Worm (Caenorhabditis elegans) whole organism, late embryonic: ENCODE data around the gene hsp-12.2.

Experiments used
- C08G9.2 ChIP-seq: sonication (generic microtip); optimal IDR thresholded peaks from 2 replicates; lab custom pipeline; 2016; ENCODE audit warnings: mild to moderate bottlenecking, missing genetic modification characterization, moderate library complexity, missing compliant biosample characterization
- C38D4.7 ChIP-seq: fragments of 200-800 bp; sonication (Bioruptor generic); optimal IDR thresholded peaks from 2 replicates; lab custom pipeline; 2018; ENCODE audit warnings: mild to moderate bottlenecking, missing genetic modification characterization, moderate library complexity, missing compliant biosample characterization
- F13H6.1 ChIP-seq: sonication (generic microtip); optimal IDR thresholded peaks from 2 replicates; lab custom pipeline; 2016; ENCODE audit warnings: missing genetic modification characterization, missing compliant biosample characterization
- T23F11.4 ChIP-seq: fragments of 200-800 bp; sonication (Bioruptor generic); optimal IDR thresholded peaks from 2 replicates; lab custom pipeline; 2018; ENCODE audit warnings: mild to moderate bottlenecking, missing genetic modification characterization, missing compliant biosample characterization
- Y22D7AL.16 ChIP-seq: sonication (generic microtip); optimal IDR thresholded peaks from 2 replicates; lab custom pipeline; 2016; ENCODE audit warnings: missing genetic modification characterization, missing compliant biosample characterization
- ahr-1 ChIP-seq: sonication (generic microtip); optimal IDR thresholded peaks from 2 replicates; lab custom pipeline; 2016; ENCODE audit warnings: missing genetic modification characterization, missing compliant biosample characterization
- ama-1 ChIP-seq: fragments of 150-350 bp; optimal IDR thresholded peaks from 2 replicates; lab custom pipeline; 2014
- ceh-14 ChIP-seq: sonication (generic microtip); optimal IDR thresholded peaks from 2 replicates; lab custom pipeline; 2016; ENCODE audit warnings: missing genotype, missing genetic modification characterization, missing compliant biosample characterization
- ceh-2 ChIP-seq: sonication (generic microtip); optimal IDR thresholded peaks from 2 replicates; lab custom pipeline; 2016; ENCODE audit warnings: missing genotype, missing genetic modification characterization, missing compliant biosample characterization
- ceh-22 ChIP-seq: sonication (generic microtip); optimal IDR thresholded peaks from 2 replicates; lab custom pipeline; 2017; ENCODE audit warnings: missing biosample characterization, missing genetic modification characterization
- ceh-24 ChIP-seq: sonication (generic microtip); optimal IDR thresholded peaks from 2 replicates; lab custom pipeline; 2016; ENCODE audit warnings: mild to moderate bottlenecking, missing genetic modification characterization, missing compliant biosample characterization
- ceh-30 ChIP-seq: fragments of 150-350 bp; optimal IDR thresholded peaks from 2 replicates; lab custom pipeline; 2014; ENCODE audit warnings: missing biosample characterization, missing genetic modification characterization
- ceh-31 ChIP-seq: sonication (generic microtip); optimal IDR thresholded peaks from 2 replicates; lab custom pipeline; 2016; ENCODE audit warnings: missing genetic modification characterization, missing compliant biosample characterization
- ceh-45 ChIP-seq: fragments of 200-800 bp; sonication (Bioruptor generic); IDR thresholded peaks from 2 replicates; pipeline ENCODE4 v1.3.6; 2022; ENCODE audit warnings: missing genetic modification reagents, missing genetic modification characterization, missing compliant biosample characterization
- ceh-6 ChIP-seq: fragments of 200-800 bp; sonication (Bioruptor generic); optimal IDR thresholded peaks from 2 replicates; lab custom pipeline; 2018; ENCODE audit warnings: mild to moderate bottlenecking, missing genetic modification characterization, missing compliant biosample characterization
- ceh-9 ChIP-seq: sonication (generic microtip); optimal IDR thresholded peaks from 2 replicates; lab custom pipeline; 2016; ENCODE audit warnings: mild to moderate bottlenecking, missing genetic modification characterization, inconsistent platforms, missing compliant biosample characterization
- elt-2 ChIP-seq: sonication (generic microtip); optimal IDR thresholded peaks from 2 replicates; lab custom pipeline; 2016; ENCODE audit warnings: missing genetic modification reagents, missing genetic modification characterization, missing compliant biosample characterization
- elt-4 ChIP-seq: sonication (generic microtip); optimal IDR thresholded peaks from 2 replicates; lab custom pipeline; 2016; ENCODE audit warnings: missing genetic modification characterization, missing compliant biosample characterization
- ets-4 ChIP-seq: sonication (generic microtip); optimal IDR thresholded peaks from 2 replicates; lab custom pipeline; 2016; ENCODE audit warnings: missing genetic modification characterization, missing compliant biosample characterization
- fax-1 ChIP-seq: sonication (generic microtip); optimal IDR thresholded peaks from 2 replicates; lab custom pipeline; 2016; ENCODE audit warnings: missing genotype, missing genetic modification characterization, missing compliant biosample characterization
- fkh-10 ChIP-seq: fragments of 150-350 bp; optimal IDR thresholded peaks from 2 replicates; lab custom pipeline; 2014; ENCODE audit warnings: missing biosample characterization, missing genetic modification reagents, missing genetic modification characterization
- gmeb-2 ChIP-seq: sonication (generic microtip); optimal IDR thresholded peaks from 2 replicates; lab custom pipeline; 2016; ENCODE audit warnings: missing genetic modification characterization, inconsistent platforms, missing compliant biosample characterization
- hlh-13 ChIP-seq: fragments of 200-800 bp; sonication (Bioruptor generic); optimal IDR thresholded peaks from 2 replicates; lab custom pipeline; 2018; ENCODE audit warnings: mild to moderate bottlenecking, missing genetic modification characterization, missing compliant biosample characterization
- hlh-15 ChIP-seq: sonication (generic microtip); optimal IDR thresholded peaks from 2 replicates; lab custom pipeline; 2016; ENCODE audit warnings: missing genetic modification characterization, missing compliant biosample characterization
- lin-11 ChIP-seq: fragments of 200-800 bp; sonication (Bioruptor generic); optimal IDR thresholded peaks from 2 replicates; lab custom pipeline; 2018; ENCODE audit warnings: mild to moderate bottlenecking, missing genetic modification characterization, missing compliant biosample characterization
- madf-2 ChIP-seq: sonication (generic microtip); optimal IDR thresholded peaks from 2 replicates; lab custom pipeline; 2017; ENCODE audit warnings: missing genetic modification characterization, missing compliant biosample characterization
- nfya-1 ChIP-seq: sonication (generic microtip); optimal IDR thresholded peaks from 2 replicates; lab custom pipeline; 2017; ENCODE audit warnings: missing genetic modification characterization, mild to moderate bottlenecking, missing compliant biosample characterization, antibody characterized with exemption, moderate library complexity
- nhr-232 ChIP-seq: sonication (generic microtip); optimal IDR thresholded peaks from 2 replicates; lab custom pipeline; 2016; ENCODE audit warnings: missing genetic modification characterization, missing compliant biosample characterization
- npax-4 ChIP-seq: sonication (generic microtip); optimal IDR thresholded peaks from 2 replicates; lab custom pipeline; 2016; ENCODE audit warnings: missing genetic modification characterization, missing compliant biosample characterization
- odd-2 ChIP-seq: sonication (generic microtip); optimal IDR thresholded peaks from 2 replicates; lab custom pipeline; 2017; ENCODE audit warnings: antibody characterized with exemption, mild to moderate bottlenecking, missing genetic modification characterization, missing compliant biosample characterization
- pat-9 ChIP-seq: fragments of 200-800 bp; sonication (Bioruptor generic); optimal IDR thresholded peaks from 2 replicates; lab custom pipeline; 2018; ENCODE audit warnings: mild to moderate bottlenecking, missing genetic modification characterization, moderate library complexity, missing compliant biosample characterization
- pha-2 ChIP-seq: sonication (generic microtip); optimal IDR thresholded peaks from 2 replicates; lab custom pipeline; 2017; ENCODE audit warnings: mild to moderate bottlenecking, missing genetic modification characterization, missing compliant biosample characterization
- pha-4 ChIP-seq: fragments of 150-350 bp; optimal IDR thresholded peaks from 2 replicates; lab custom pipeline; 2018; ENCODE audit warnings: missing biosample characterization, missing genetic modification reagents, missing genetic modification characterization
- pqm-1 ChIP-seq: sonication (generic microtip); optimal IDR thresholded peaks from 2 replicates; lab custom pipeline; 2016; ENCODE audit warnings: missing genetic modification characterization, missing compliant biosample characterization
- pros-1 ChIP-seq: fragments of 150-350 bp; optimal IDR thresholded peaks from 2 replicates; lab custom pipeline; 2014; ENCODE audit warnings: missing biosample characterization, missing genetic modification reagents, missing genetic modification characterization
- rnt-1 ChIP-seq: sonication (generic microtip); optimal IDR thresholded peaks from 2 replicates; lab custom pipeline; 2016; ENCODE audit warnings: missing genetic modification characterization, missing compliant biosample characterization
- syd-9 ChIP-seq: sonication (generic microtip); optimal IDR thresholded peaks from 2 replicates; lab custom pipeline; 2016; ENCODE audit warnings: mild to moderate bottlenecking, missing genetic modification characterization, moderate library complexity, missing compliant biosample characterization
- tbx-2 ChIP-seq: sonication (generic microtip); optimal IDR thresholded peaks from 2 replicates; lab custom pipeline; 2016; ENCODE audit warnings: missing genetic modification characterization, missing compliant biosample characterization
- tbx-7 ChIP-seq: sonication (generic microtip); optimal IDR thresholded peaks from 2 replicates; lab custom pipeline; 2016; ENCODE audit warnings: missing genotype, missing genetic modification characterization, missing compliant biosample characterization
- ttx-3 ChIP-seq: sonication (generic microtip); optimal IDR thresholded peaks from 2 replicates; lab custom pipeline; 2016; ENCODE audit warnings: missing genetic modification reagents, missing genetic modification characterization, missing compliant biosample characterization
- unc-3 ChIP-seq, 2 experiments: fragments of 200-800 bp in 1 of 2; sonication (Bioruptor generic) in 1 of 2; sonication (generic microtip) in 1 of 2; conservative IDR thresholded peaks in 1 of 2; optimal IDR thresholded peaks in 1 of 2; 2 replicates each; pipeline versions ENCODE4 v1.3.6 to Lab custom; 2016 to 2022; ENCODE audit warnings: missing compliant biosample characterization in 2 of 2, missing genetic modification characterization in 2 of 2, missing genetic modification reagents in 1 of 2
- unc-55 ChIP-seq: sonication (generic microtip); optimal IDR thresholded peaks from 2 replicates; lab custom pipeline; 2017; ENCODE audit warnings: missing biosample characterization, missing genetic modification reagents, missing genetic modification characterization
- unc-86 ChIP-seq: sonication (generic microtip); optimal IDR thresholded peaks from 2 replicates; lab custom pipeline; 2016; ENCODE audit warnings: missing genetic modification characterization, missing compliant biosample characterization
- zip-5 ChIP-seq: sonication (generic microtip); optimal IDR thresholded peaks from 2 replicates; lab custom pipeline; 2016; ENCODE audit warnings: missing genetic modification characterization, missing compliant biosample characterization

Gene hsp-12.2

ce11 chrIII:8109459-8110057, 28.3 kb upstream of the hsp-12.2 start (continued):
- TF ChIP-seq ceh-6 (GFP tag; lab: Kevin White, UChicago): peak; percentile 81
- peak; percentile 32 for TF ChIP-seq tbx-7 (tag; lab: Kevin White, UChicago)
- peak; percentile 72 for TF ChIP-seq tbx-2 (tag; lab: Kevin White, UChicago)
- TF ChIP-seq ceh-30 (tag; lab: Kevin White, UChicago): no peak
- TF ChIP-seq madf-2: peak; percentile 75
- peak; percentile 29 for TF ChIP-seq npax-4 (tag; lab: Kevin White, UChicago)
- TF ChIP-seq nfya-1 (tag; lab: Kevin White, UChicago): peak; percentile 62
- no peak for TF ChIP-seq ets-4 (tag; lab: Kevin White, UChicago)
- peak; percentile 76 for TF ChIP-seq gmeb-2 (tag; lab: Kevin White, UChicago)
- no peak for TF ChIP-seq ama-1 (lab: Kevin White, UChicago)
- peak; percentile 73 for TF ChIP-seq ceh-2 (tag; lab: Kevin White, UChicago)
- TF ChIP-seq ttx-3 (tag; lab: Kevin White, UChicago): peak; percentile 66
- peak; percentile 22 for TF ChIP-seq pqm-1 (tag; lab: Kevin White, UChicago)
- TF ChIP-seq hlh-15 (tag; lab: Kevin White, UChicago): peak; percentile 58
- peak; percentile 69 for TF ChIP-seq fax-1 (tag; lab: Kevin White, UChicago)
- peak; percentile 52 for TF ChIP-seq ceh-31 (tag; lab: Kevin White, UChicago)
- TF ChIP-seq elt-4 (tag; lab: Kevin White, UChicago): no peak
- TF ChIP-seq ceh-22 (tag; lab: Kevin White, UChicago): no peak
- TF ChIP-seq ceh-24 (tag; lab: Kevin White, UChicago): peak; percentile 17
- TF ChIP-seq unc-86 (tag; lab: Kevin White, UChicago): peak; percentile 33
- TF ChIP-seq fkh-10: peak; percentile 41
- TF ChIP-seq ahr-1: peak; percentile 44
- peak; percentile 54 for TF ChIP-seq lin-11 (tag; lab: Kevin White, UChicago)
- no peak for TF ChIP-seq ceh-9 (tag; lab: Kevin White, UChicago)
- TF ChIP-seq syd-9: peak; percentile 78
- TF ChIP-seq Y22D7AL.16 (tag; lab: Kevin White, UChicago): peak; percentile 30
- TF ChIP-seq hlh-13: peak; percentile 18
- peak; percentile 54 for TF ChIP-seq odd-2 (tag; lab: Kevin White, UChicago)
- peak; percentile 78 for TF ChIP-seq nhr-232 (tag; lab: Kevin White, UChicago)
- TF ChIP-seq pros-1 (tag; lab: Kevin White, UChicago): no peak
- peak; percentile 58 for TF ChIP-seq zip-5 (tag; lab: Kevin White, UChicago)
- TF ChIP-seq pha-4 (tag; lab: Kevin White, UChicago): no peak
- no peak for TF ChIP-seq F13H6.1 (tag; lab: Kevin White, UChicago)
- peak; percentile 23 for TF ChIP-seq ceh-14 (tag; lab: Kevin White, UChicago)
- peak; percentile 63 for TF ChIP-seq rnt-1 (tag; lab: Kevin White, UChicago)
- TF ChIP-seq pha-2 (tag; lab: Kevin White, UChicago): peak; percentile 43
- TF ChIP-seq ceh-45 (GFP tag; lab: Robert Waterston, UW): peak; percentile 53; the same call in 1 of the 2 replicates
- TF ChIP-seq unc-55 (GFP tag; lab: Kevin White, UChicago): no peak
- peak; percentile 69 for TF ChIP-seq pat-9 (tag; lab: Kevin White, UChicago)
- TF ChIP-seq elt-2 (tag; lab: Kevin White, UChicago): peak; percentile 70
- no peak; the same call in 1 of the 2 replicates for TF ChIP-seq unc-3 (GFP tag; conservative IDR thresholded peaks at IDR 0.05; lab: Robert Waterston, UW)
- TF ChIP-seq unc-3 (tag; optimal IDR thresholded peaks at IDR 0.05; lab: Kevin White, UChicago): peak; percentile 59

DNA sequence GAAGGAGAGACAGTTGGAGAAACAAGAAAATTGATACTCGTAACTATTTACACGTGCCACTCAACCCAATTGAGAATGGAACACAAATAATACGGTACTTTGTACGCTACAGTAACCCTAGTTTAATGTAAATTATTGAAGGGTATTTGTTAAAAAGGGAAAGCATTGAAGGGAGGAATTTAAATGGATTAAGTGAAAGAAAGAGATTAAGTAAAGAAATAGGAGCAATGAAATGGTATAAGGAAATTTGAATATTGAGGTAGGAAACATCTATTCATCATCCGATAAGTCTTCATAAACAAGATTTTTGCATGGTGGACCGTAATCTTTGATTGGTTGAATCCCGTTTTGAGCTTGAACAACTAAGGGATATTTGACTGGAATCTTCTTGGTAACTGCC, 26.5 kb upstream of the hsp-12.2 start:
- TF ChIP-seq ets-4 (tag; lab: Kevin White, UChicago): no peak
- TF ChIP-seq T23F11.4: no peak
- no peak for TF ChIP-seq C38D4.7 (GFP tag; lab: Kevin White, UChicago)
- no peak for TF ChIP-seq ceh-6 (GFP tag; lab: Kevin White, UChicago)
- no peak for TF ChIP-seq ama-1 (lab: Kevin White, UChicago)
- no peak for TF ChIP-seq unc-55 (GFP tag; lab: Kevin White, UChicago)
- no peak for TF ChIP-seq C08G9.2 (tag; lab: Kevin White, UChicago)
- TF ChIP-seq pqm-1 (tag; lab: Kevin White, UChicago): no peak
